Fruit fly (Drosophila melanogaster) whole organism, embryonic: ENCODE data around the gene CoRest.

Experiments used
- BEAF-32 ChIP-seq: fragments of 200-800 bp; sonication (Bioruptor generic); optimal IDR thresholded peaks from 3 replicates; lab custom pipeline; 2017; ENCODE audit warnings: missing biosample characterization, missing genetic modification characterization, mild to moderate bottlenecking, moderate library complexity, missing genetic modification reagents
- CG10147 ChIP-seq: fragments of 200-800 bp; sonication (Bioruptor generic); optimal IDR thresholded peaks from 2 replicates; lab custom pipeline; 2019; ENCODE audit warnings: missing biosample characterization, mild to moderate bottlenecking, missing genetic modification characterization, moderate library complexity
- CG10431 ChIP-seq: fragments of 200-800 bp; sonication (Bioruptor generic); optimal IDR thresholded peaks from 3 replicates; lab custom pipeline; 2018; ENCODE audit warnings: missing biosample characterization, mild to moderate bottlenecking, missing genetic modification characterization
- CG13894 ChIP-seq: fragments of 200-800 bp; sonication (Bioruptor generic); optimal IDR thresholded peaks from 3 replicates; lab custom pipeline; 2018; ENCODE audit warnings: missing biosample characterization, mild to moderate bottlenecking, missing genetic modification characterization, moderate library complexity
- CG14441 ChIP-seq: fragments of 200-800 bp; sonication (Bioruptor generic); IDR thresholded peaks from 2 replicates; pipeline ENCODE4 v1.3.6; 2022; ENCODE audit warnings: missing biosample characterization, missing genetic modification characterization
- CG17912 ChIP-seq: fragments of 200-800 bp; sonication (Bioruptor generic); optimal IDR thresholded peaks from 2 replicates; lab custom pipeline; 2018; ENCODE audit warnings: missing biosample characterization, mild to moderate bottlenecking, missing genetic modification characterization
- CG18262 ChIP-seq: fragments of 200-800 bp; optimal IDR thresholded peaks from 3 replicates; lab custom pipeline; 2019; ENCODE audit warnings: missing biosample characterization, mild to moderate bottlenecking, missing genetic modification characterization, moderate library complexity
- CG2116 ChIP-seq: fragments of 200-800 bp; sonication (Bioruptor generic); optimal IDR thresholded peaks from 3 replicates; lab custom pipeline; 2018; ENCODE audit warnings: missing biosample characterization, mild to moderate bottlenecking, missing genetic modification characterization
- CG32772 ChIP-seq: fragments of 200-800 bp; sonication (Bioruptor generic); IDR thresholded peaks from 2 replicates; pipeline ENCODE4 v1.3.6; 2022; ENCODE audit warnings: missing biosample characterization, missing genetic modification characterization
- CG4282 ChIP-seq: fragments of 200-800 bp; sonication (Bioruptor generic); optimal IDR thresholded peaks from 2 replicates; lab custom pipeline; 2016; ENCODE audit warnings: missing biosample characterization, missing genetic modification characterization
- CG43689 ChIP-seq: fragments of 200-800 bp; sonication (Bioruptor generic); IDR thresholded peaks from 2 replicates; pipeline ENCODE4 v1.3.6; 2022; ENCODE audit warnings: missing biosample characterization, missing genetic modification characterization
- CG5953 ChIP-seq: fragments of 200-800 bp; sonication (Bioruptor generic); IDR thresholded peaks from 2 replicates; pipeline ENCODE4 v1.3.6; 2022; ENCODE audit warnings: missing biosample characterization, missing genetic modification characterization
- CG6791 ChIP-seq: fragments of 200-800 bp; sonication (Bioruptor generic); IDR thresholded peaks from 3 replicates; pipeline ENCODE4 v1.3.6; 2022; ENCODE audit warnings: missing biosample characterization, missing genetic modification characterization; ENCODE audit not compliant: partially characterized antibody
- CG7963 ChIP-seq: fragments of 200-800 bp; sonication (Bioruptor generic); IDR thresholded peaks from 3 replicates; pipeline ENCODE4 v1.3.6; 2022; ENCODE audit warnings: missing biosample characterization, missing genetic modification characterization; ENCODE audit not compliant: partially characterized antibody
- CG7987 ChIP-seq: fragments of 200-800 bp; sonication (Bioruptor generic); optimal IDR thresholded peaks from 2 replicates; lab custom pipeline; 2018; ENCODE audit warnings: missing biosample characterization, mild to moderate bottlenecking, missing genetic modification characterization, moderate library complexity
- CG8290 ChIP-seq, 3 experiments: fragments of 200-800 bp; sonication (Bioruptor generic); optimal IDR thresholded peaks; 2 replicates each; lab custom pipeline; 2016 to 2019; ENCODE audit warnings: missing biosample characterization in 3 of 3, missing genetic modification characterization in 3 of 3, mild to moderate bottlenecking in 2 of 3, moderate library complexity in 1 of 3
- CG8359 ChIP-seq: fragments of 200-800 bp; sonication (Bioruptor generic); optimal IDR thresholded peaks from 2 replicates; lab custom pipeline; 2017; ENCODE audit warnings: missing biosample characterization, mild to moderate bottlenecking, missing genetic modification characterization, borderline replicate concordance
- CG9797 ChIP-seq: fragments of 200-800 bp; sonication (Bioruptor generic); optimal IDR thresholded peaks from 3 replicates; lab custom pipeline; 2018; ENCODE audit warnings: missing biosample characterization, mild to moderate bottlenecking, missing genetic modification characterization
- CrebB ChIP-seq: fragments of 200-800 bp; sonication (Bioruptor generic); optimal IDR thresholded peaks from 3 replicates; lab custom pipeline; 2018; ENCODE audit warnings: missing biosample characterization, mild to moderate bottlenecking, missing genetic modification characterization
- D19B ChIP-seq: fragments of 200-800 bp; sonication (Bioruptor generic); optimal IDR thresholded peaks from 2 replicates; lab custom pipeline; 2017; ENCODE audit warnings: missing biosample characterization, mild to moderate bottlenecking, missing genetic modification characterization
- Dad ChIP-seq: fragments of 200-800 bp; sonication (Bioruptor generic); optimal IDR thresholded peaks from 3 replicates; lab custom pipeline; 2016; ENCODE audit warnings: missing biosample characterization, missing genetic modification characterization
- Dbx ChIP-seq: fragments of 200-800 bp; sonication (Bioruptor generic); IDR thresholded peaks from 3 replicates; pipeline ENCODE4 v1.3.6; 2022; ENCODE audit warnings: missing biosample characterization, missing genetic modification characterization
- Deaf1 ChIP-seq: fragments of 200-800 bp; optimal IDR thresholded peaks from 3 replicates; lab custom pipeline; 2019; ENCODE audit warnings: missing biosample characterization, mild to moderate bottlenecking, missing genetic modification characterization, moderate library complexity
- Doc3 ChIP-seq: fragments of 200-800 bp; sonication (Bioruptor generic); IDR thresholded peaks from 3 replicates; pipeline ENCODE4 v1.3.6; 2022; ENCODE audit warnings: missing biosample characterization, missing genetic modification characterization; ENCODE audit not compliant: partially characterized antibody
- HLH4C ChIP-seq: fragments of 200-800 bp; sonication (Bioruptor generic); IDR thresholded peaks from 3 replicates; pipeline ENCODE4 v1.3.6; 2022; ENCODE audit warnings: missing biosample characterization, missing genetic modification characterization; ENCODE audit not compliant: partially characterized antibody
- HmgZ ChIP-seq: fragments of 200-800 bp; sonication (Bioruptor generic); optimal IDR thresholded peaks from 2 replicates; lab custom pipeline; 2018; ENCODE audit warnings: missing biosample characterization, mild to moderate bottlenecking, missing genetic modification characterization
- Hmr ChIP-seq: fragments of 200-800 bp; sonication (Bioruptor generic); optimal IDR thresholded peaks from 3 replicates; lab custom pipeline; 2017; ENCODE audit warnings: mild to moderate bottlenecking, missing biosample characterization, missing genetic modification reagents, missing genetic modification characterization
- Spps ChIP-seq: fragments of 200-800 bp; sonication (Bioruptor generic); optimal IDR thresholded peaks from 2 replicates; lab custom pipeline; 2018; ENCODE audit warnings: missing biosample characterization, mild to moderate bottlenecking, missing genetic modification characterization
- Taf1 ChIP-seq: fragments of 200-800 bp; sonication (Bioruptor generic); IDR thresholded peaks from 2 replicates; pipeline ENCODE4 v1.3.6; 2022; ENCODE audit warnings: missing biosample characterization, missing genetic modification characterization
- cad ChIP-seq: fragments of >200 bp; optimal IDR thresholded peaks from 2 replicates; lab custom pipeline; 2017; ENCODE audit warnings: missing biosample characterization, missing genetic modification characterization
- caup ChIP-seq: fragments of 200-800 bp; sonication (Bioruptor generic); optimal IDR thresholded peaks from 3 replicates; lab custom pipeline; 2017; ENCODE audit warnings: missing biosample characterization, mild to moderate bottlenecking, missing genetic modification characterization, moderate library complexity; ENCODE audit not compliant: severe bottlenecking
- chif ChIP-seq, 2 experiments: fragments of 200-800 bp; sonication (Bioruptor generic); optimal IDR thresholded peaks; 3 replicates each; lab custom pipeline; 2016; ENCODE audit warnings: missing biosample characterization in 2 of 2, missing genetic modification characterization in 2 of 2
- corto ChIP-seq: fragments of 200-800 bp; sonication (Bioruptor generic); optimal IDR thresholded peaks from 2 replicates; lab custom pipeline; 2016; ENCODE audit warnings: missing biosample characterization, mild to moderate bottlenecking, missing genetic modification characterization, moderate library complexity
- exex ChIP-seq: fragments of 200-800 bp; sonication (Bioruptor generic); optimal IDR thresholded peaks from 4 replicates; lab custom pipeline; 2018; ENCODE audit warnings: missing biosample characterization, mild to moderate bottlenecking, missing genetic modification characterization, moderate library complexity
- lov ChIP-seq, 2 experiments: fragments of 200-800 bp in 1 of 2; fragments of >200 bp in 1 of 2; sonication (Bioruptor generic) in 1 of 2; IDR thresholded peaks in 1 of 2; optimal IDR thresholded peaks in 1 of 2; 2 replicates in 1 of 2; 3 replicates in 1 of 2; pipeline versions ENCODE4 v1.3.6 to Lab custom; 2017 to 2022; ENCODE audit warnings: missing biosample characterization in 1 of 2, missing genetic modification characterization in 1 of 2
- mirr ChIP-seq: fragments of 200-800 bp; sonication (Bioruptor generic); optimal IDR thresholded peaks from 3 replicates; lab custom pipeline; 2018; ENCODE audit warnings: missing biosample characterization, mild to moderate bottlenecking, missing genetic modification characterization
- nmo ChIP-seq: fragments of 200-800 bp; sonication (Bioruptor generic); optimal IDR thresholded peaks from 2 replicates; lab custom pipeline; 2018; ENCODE audit warnings: missing biosample characterization, mild to moderate bottlenecking, missing genetic modification characterization, moderate library complexity
- pan ChIP-seq, 4 experiments: fragments of >200 bp in 3 of 4; fragments of 200-800 bp in 1 of 4; sonication (Bioruptor generic) in 1 of 4; optimal IDR thresholded peaks in 3 of 4; IDR thresholded peaks in 1 of 4; 2 replicates each; pipeline versions ENCODE4 v1.3.6 to Lab custom; 2017 to 2022; ENCODE audit warnings: missing biosample characterization in 2 of 4, missing genetic modification characterization in 2 of 4, mixed read lengths in 1 of 4
- phol ChIP-seq: fragments of 200-800 bp; sonication (Bioruptor generic); optimal IDR thresholded peaks from 3 replicates; lab custom pipeline; 2018; ENCODE audit warnings: missing biosample characterization, mild to moderate bottlenecking, missing genetic modification characterization, moderate library complexity
- pzg ChIP-seq: fragments of 200-800 bp; sonication (Bioruptor generic); optimal IDR thresholded peaks from 3 replicates; lab custom pipeline; 2018; ENCODE audit warnings: missing biosample characterization, mild to moderate bottlenecking, missing genetic modification characterization, moderate library complexity
- sd ChIP-seq: fragments of 200-800 bp; sonication (Bioruptor generic); optimal IDR thresholded peaks from 3 replicates; lab custom pipeline; 2018; ENCODE audit warnings: missing biosample characterization, mild to moderate bottlenecking, missing genetic modification characterization, moderate library complexity
- sens ChIP-seq: fragments of 200-800 bp; sonication (Bioruptor generic); peaks from one replicate; lab custom pipeline; 2016; ENCODE audit warnings: missing biosample characterization, missing genetic modification characterization
- ssp ChIP-seq: fragments of 200-800 bp; sonication (Bioruptor generic); IDR thresholded peaks from 2 replicates; pipeline ENCODE4 v1.3.6; 2022; ENCODE audit warnings: missing biosample characterization, missing genetic modification characterization
- stwl ChIP-seq: fragments of 200-800 bp; sonication (Bioruptor generic); optimal IDR thresholded peaks from 3 replicates; lab custom pipeline; 2018; ENCODE audit warnings: missing biosample characterization, mild to moderate bottlenecking, missing genetic modification characterization, moderate library complexity
- unc-4 ChIP-seq: fragments of 200-800 bp; sonication (Bioruptor generic); IDR thresholded peaks from 2 replicates; pipeline ENCODE4 v1.3.6; 2022; ENCODE audit warnings: missing biosample characterization, missing genetic modification characterization; ENCODE audit not compliant: partially characterized antibody
- zen ChIP-seq: fragments of 200-800 bp; sonication (Bioruptor generic); optimal IDR thresholded peaks from 3 replicates; lab custom pipeline; 2018; ENCODE audit warnings: missing biosample characterization, mild to moderate bottlenecking, missing genetic modification characterization, moderate library complexity
- zf30C ChIP-seq: fragments of 200-800 bp; sonication (Bioruptor generic); optimal IDR thresholded peaks from 3 replicates; lab custom pipeline; 2018; ENCODE audit warnings: missing biosample characterization, mild to moderate bottlenecking, missing genetic modification characterization

Gene CoRest

DNA sequence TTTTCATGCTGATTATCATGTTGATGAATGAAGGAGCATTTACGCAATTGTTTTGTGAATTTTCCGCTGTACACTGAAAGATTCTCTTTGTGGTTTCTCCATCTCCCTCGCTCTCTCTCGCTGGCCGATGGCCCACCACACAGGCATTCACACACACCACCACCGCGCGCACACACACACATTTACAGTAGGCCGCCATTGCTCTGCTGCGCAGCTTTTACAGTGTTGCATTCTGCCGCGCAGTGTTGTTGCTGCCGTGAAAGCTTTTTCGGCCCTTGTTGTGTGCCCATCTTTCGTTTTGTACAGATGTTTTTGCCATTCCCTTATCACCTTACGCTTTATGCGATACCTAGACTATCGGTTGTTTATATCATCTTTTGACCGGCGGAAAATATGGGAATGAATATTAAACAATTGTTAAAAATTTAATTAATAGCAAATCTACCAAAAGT lies 24.9 kb upstream of the CoRest start (continued):
- TF ChIP-seq CG18262 (no peak), CrebB (tag; lab: Kevin White, UChicago) (peak; percentile 66), zen (tag; lab: Kevin White, UChicago) (no peak), ssp (GFP tag; lab: Robert Waterston, UW) (peak; percentile 25; the same call in 1 of the 2 replicates), Spps (tag; lab: Kevin White, UChicago) (no peak), exex (tag; lab: Kevin White, UChicago) (peak; percentile 21), unc-4 (GFP tag; lab: Robert Waterston, UW) (peak; percentile 80), CG7963 (GFP tag; lab: Robert Waterston, UW) (peak; percentile 30; the same call in 1 of the 3 replicates), CG4282 (GFP tag; lab: Kevin White, UChicago) (no peak), cad (GFP tag; lab: Kevin White, UChicago) (no peak), CG8359 (GFP tag; lab: Kevin White, UChicago) (no peak), sens (GFP tag; lab: Kevin White, UChicago) (peak; percentile 82), chif (GFP tag; optimal IDR thresholded peaks at IDR 0.05; lab: Kevin White, UChicago) (no peak), CG10431 (GFP tag; lab: Kevin White, UChicago) (no peak), D19B (GFP tag; lab: Kevin White, UChicago) (no peak), phol (peak; percentile 97), BEAF-32 (GFP tag; lab: Kevin White, UChicago) (peak; percentile 76), CG2116 (GFP tag; lab: Kevin White, UChicago) (peak; percentile 97), zf30C (GFP tag; lab: Kevin White, UChicago) (peak; percentile 75), CG10147 (GFP tag; lab: Kevin White, UChicago) (no peak), CG6791 (GFP tag; lab: Robert Waterston, UW) (peak; percentile 74), lov (optimal IDR thresholded peaks at IDR 0.05; lab: Kevin White, UChicago) (no peak), lov (GFP tag; IDR thresholded peaks at IDR 0.05; lab: Robert Waterston, UW) (0 out of 3 replicates have a peak, but pooled peaks have one; percentile 34), mirr (GFP tag; lab: Kevin White, UChicago) (peak; percentile 77), CG13894 (tag; lab: Kevin White, UChicago) (peak; percentile 43), Taf1 (GFP tag; lab: Robert Waterston, UW) (0 out of 2 replicates have a peak, but pooled peaks have one; percentile 13), Hmr (GFP tag; lab: Kevin White, UChicago) (no peak), pan (optimal IDR thresholded peaks at IDR 0.05; lab: Kevin White, UChicago) (no peak), pan (GFP tag; optimal IDR thresholded peaks at IDR 0.05 in 1 of 2, IDR thresholded peaks at IDR 0.05 in 1 of 2) (no peak), CG8290 (GFP tag; optimal IDR thresholded peaks at IDR 0.05; lab: Kevin White, UChicago) (peak; percentile 44), CG8290 (tag; optimal IDR thresholded peaks at IDR 0.05; lab: Kevin White, UChicago) (peak; percentile 4 to 69), CG5953 (GFP tag; lab: Robert Waterston, UW) (no peak), CG9797 (GFP tag; lab: Kevin White, UChicago) (peak; percentile 28), Dad (GFP tag; lab: Kevin White, UChicago) (peak; percentile 12), nmo (GFP tag; lab: Kevin White, UChicago) (peak; percentile 6), corto (peak; percentile 27), CG7987 (GFP tag; lab: Kevin White, UChicago) (peak; percentile 21), Dbx (GFP tag; lab: Robert Waterston, UW) (peak; percentile 35; the same call in 2 of the 3 replicates), stwl (tag; lab: Kevin White, UChicago) (peak; percentile 44), Doc3 (GFP tag; lab: Robert Waterston, UW) (peak; percentile 62; the same call in 2 of the 3 replicates), HLH4C (GFP tag; lab: Robert Waterston, UW) (peak; percentile 52; the same call in 2 of the 3 replicates), caup (GFP tag; lab: Kevin White, UChicago) (no peak), CG43689 (GFP tag; lab: Robert Waterston, UW) (no peak), CG32772 (GFP tag; lab: Robert Waterston, UW) (no peak), HmgZ (tag; lab: Kevin White, UChicago) (peak; percentile 33), CG17912 (peak; percentile 68), sd (tag; lab: Kevin White, UChicago) (peak; percentile 12), Deaf1 (tag; lab: Kevin White, UChicago) (peak; percentile 47), CG14441 (GFP tag; lab: Robert Waterston, UW) (no peak), pzg (GFP tag; lab: Kevin White, UChicago) (peak; percentile 80)
